Fruit fly (Drosophila melanogaster): Measurements from ENCODE around the gene Lasp.

The Lasp gene

dm6 chr3L:16668797-16669196, 42.7 kb downstream of the Lasp start:
- TF ChIP-seq OdsH (GFP tag; optimal IDR thresholded peaks at IDR 0.05) (no peak), Abd-B (GFP tag; optimal IDR thresholded peaks at IDR 0.05) (no peak), Rel (GFP tag; optimal IDR thresholded peaks at IDR 0.05) (no peak), Rel (tag; optimal IDR thresholded peaks at IDR 0.05) (no peak), ey (GFP tag; optimal IDR thresholded peaks at IDR 0.05) (no peak), jim (GFP tag; optimal IDR thresholded peaks at IDR 0.05) (no peak), pan (optimal IDR thresholded peaks at IDR 0.05) (no peak), fru (GFP tag; optimal IDR thresholded peaks at IDR 0.05) (no peak), CrebA (GFP tag; optimal IDR thresholded peaks at IDR 0.05; ENCODE audit: borderline replicate concordance) (no peak), woc (GFP tag; optimal IDR thresholded peaks at IDR 0.05) (no peak), Myc (optimal IDR thresholded peaks at IDR 0.05) (no peak), Vsx2 (GFP tag; optimal IDR thresholded peaks at IDR 0.05; ENCODE audit: partially characterized antibody) (no peak), rgr (GFP tag; optimal IDR thresholded peaks at IDR 0.05) (no peak), N (GFP tag; optimal IDR thresholded peaks at IDR 0.05) (no peak), foxo (GFP tag; optimal IDR thresholded peaks at IDR 0.05) (no peak), dmrt93B (GFP tag; optimal IDR thresholded peaks at IDR 0.05) (no peak), dsf (GFP tag; optimal IDR thresholded peaks at IDR 0.05; ENCODE audit: borderline replicate concordance) (no peak)

- TF ChIP-seq sv (GFP tag; optimal IDR thresholded peaks at IDR 0.05) = no peak
- no peak for TF ChIP-seq jim (GFP tag; optimal IDR thresholded peaks at IDR 0.05)
- no peak for TF ChIP-seq HLH106 (tag; optimal IDR thresholded peaks at IDR 0.05)
- no peak for TF ChIP-seq Myc (optimal IDR thresholded peaks at IDR 0.05)
- no peak for TF ChIP-seq sage (GFP tag; optimal IDR thresholded peaks at IDR 0.05)
- no peak for TF ChIP-seq Dfd (GFP tag; optimal IDR thresholded peaks at IDR 0.05)
- TF ChIP-seq fru (GFP tag; optimal IDR thresholded peaks at IDR 0.05) = peak; percentile 26
- TF ChIP-seq N (GFP tag; optimal IDR thresholded peaks at IDR 0.05) = no peak
- no peak for TF ChIP-seq OdsH (GFP tag; optimal IDR thresholded peaks at IDR 0.05)
- TF ChIP-seq dl (GFP tag; optimal IDR thresholded peaks at IDR 0.05; ENCODE audit: insufficient read depth in 1 of 2, partially characterized antibody in 2 of 2) = peak; percentile 18 to 85
- peak; percentile 86 for TF ChIP-seq Dif (GFP tag; optimal IDR thresholded peaks at IDR 0.05; ENCODE audit: partially characterized antibody)
- no peak for TF ChIP-seq Abd-B (GFP tag; optimal IDR thresholded peaks at IDR 0.05)
- TF ChIP-seq dmrt93B (GFP tag; optimal IDR thresholded peaks at IDR 0.05) = no peak
- no peak for TF ChIP-seq Rel (GFP tag; optimal IDR thresholded peaks at IDR 0.05)
- TF ChIP-seq Rel (tag; optimal IDR thresholded peaks at IDR 0.05) = peak; percentile 28
- no peak for TF ChIP-seq psq (GFP tag; optimal IDR thresholded peaks at IDR 0.05)
- TF ChIP-seq Hnf4 (GFP tag; optimal IDR thresholded peaks at IDR 0.05) = no peak
- no peak for TF ChIP-seq rgr (GFP tag; optimal IDR thresholded peaks at IDR 0.05)
- no peak for TF ChIP-seq br (GFP tag; optimal IDR thresholded peaks at IDR 0.05)
- no peak for TF ChIP-seq brk (GFP tag; optimal IDR thresholded peaks at IDR 0.05)
- peak; percentile 18 for TF ChIP-seq Hr83 (GFP tag; optimal IDR thresholded peaks at IDR 0.05; ENCODE audit: poor library complexity, severe bottlenecking)
- peak; percentile 53 for TF ChIP-seq h (GFP tag; optimal IDR thresholded peaks at IDR 0.05)
- TF ChIP-seq Jra (GFP tag; optimal IDR thresholded peaks at IDR 0.05) = no peak
- no peak for TF ChIP-seq usp (GFP tag; optimal IDR thresholded peaks at IDR 0.05)
- TF ChIP-seq foxo (GFP tag; optimal IDR thresholded peaks at IDR 0.05) = no peak
- TF ChIP-seq dsf (GFP tag; optimal IDR thresholded peaks at IDR 0.05; ENCODE audit: borderline replicate concordance) = no peak
- no peak for TF ChIP-seq lola (GFP tag; optimal IDR thresholded peaks at IDR 0.05)
- TF ChIP-seq Vsx2 (GFP tag; optimal IDR thresholded peaks at IDR 0.05; ENCODE audit: partially characterized antibody) = peak; percentile 73
- TF ChIP-seq CrebA (GFP tag; optimal IDR thresholded peaks at IDR 0.05; ENCODE audit: borderline replicate concordance) = no peak
- no peak for TF ChIP-seq woc (GFP tag; optimal IDR thresholded peaks at IDR 0.05)
- no peak for TF ChIP-seq GATAd (GFP tag; optimal IDR thresholded peaks at IDR 0.05)
- no peak for TF ChIP-seq Mio (GFP tag; optimal IDR thresholded peaks at IDR 0.05)
- no peak for TF ChIP-seq Sp1 (GFP tag; optimal IDR thresholded peaks at IDR 0.05)
- no peak for TF ChIP-seq pan (optimal IDR thresholded peaks at IDR 0.05)
- TF ChIP-seq CG9705 (GFP tag; optimal IDR thresholded peaks at IDR 0.05) = no peak
- no peak for TF ChIP-seq ey (GFP tag; optimal IDR thresholded peaks at IDR 0.05)
- TF ChIP-seq CG32264 (GFP tag; optimal IDR thresholded peaks at IDR 0.05) = no peak
- TF ChIP-seq tai (GFP tag; optimal IDR thresholded peaks at IDR 0.05) = no peak
- TF ChIP-seq Hr78 (GFP tag; optimal IDR thresholded peaks at IDR 0.05) = no peak
Observed at dm6 chr3L:16667663-16668465, 43.6 kb downstream of the Lasp start, which contains the start of gene Galphaf. TSS of gene Galphaf (minus strand) at chr3L:16667934.

Measured in whole organism, wandering third instar larva.